Worm (Caenorhabditis elegans) whole organism, mixed stage, embryonic: ENCODE data around the gene sra-3.

Experiments
- ces-1 ChIP-seq: fragments of 150-350 bp; optimal IDR thresholded peaks from 2 replicates; lab custom pipeline; 2014; ENCODE audit warnings: missing biosample characterization, missing genetic modification reagents, missing genetic modification characterization
- drap-1 ChIP-seq: fragments of 200-800 bp; sonication (Bioruptor generic); optimal IDR thresholded peaks from 3 replicates; lab custom pipeline; 2018; ENCODE audit warnings: mild to moderate bottlenecking, missing genetic modification characterization, missing compliant biosample characterization
- elt-1 ChIP-seq: sonication (generic microtip); optimal IDR thresholded peaks from 2 replicates; lab custom pipeline; 2017; ENCODE audit warnings: missing genetic modification characterization, mild to moderate bottlenecking, missing compliant biosample characterization, antibody characterized with exemption, moderate library complexity, borderline replicate concordance; ENCODE audit not compliant: insufficient read depth
- elt-3 ChIP-seq: fragments of 150-350 bp; optimal IDR thresholded peaks from 2 replicates; lab custom pipeline; 2014; ENCODE audit warnings: missing biosample characterization, missing genetic modification characterization
- hlh-1 ChIP-seq: fragments of 150-350 bp; optimal IDR thresholded peaks from 2 replicates; lab custom pipeline; 2014; ENCODE audit warnings: missing biosample characterization, missing genetic modification reagents, missing genetic modification characterization
- nhr-12 ChIP-seq: fragments of 150-350 bp; optimal IDR thresholded peaks from 2 replicates; lab custom pipeline; 2014; ENCODE audit warnings: missing biosample characterization, missing genetic modification characterization
- nhr-28 ChIP-seq: fragments of 150-350 bp; optimal IDR thresholded peaks from 2 replicates; lab custom pipeline; 2014; ENCODE audit warnings: missing biosample characterization, missing genetic modification characterization
- pha-4 ChIP-seq: fragments of 150-350 bp; optimal IDR thresholded peaks from 2 replicates; lab custom pipeline; 2018; ENCODE audit warnings: missing biosample characterization, missing genetic modification reagents, missing genetic modification characterization
- snpc-4 ChIP-seq: fragments of 150-350 bp; optimal IDR thresholded peaks from 2 replicates; lab custom pipeline; 2014; ENCODE audit warnings: missing biosample characterization, missing genetic modification characterization
- tbx-8 ChIP-seq: fragments of 200-800 bp; sonication (Bioruptor generic); optimal IDR thresholded peaks from 2 replicates; lab custom pipeline; 2018; ENCODE audit warnings: mild to moderate bottlenecking, missing genetic modification characterization, moderate library complexity, missing compliant biosample characterization
- unc-120 ChIP-seq: sonication (generic microtip); optimal IDR thresholded peaks from 2 replicates; lab custom pipeline; 2017; ENCODE audit warnings: missing genetic modification characterization, missing compliant biosample characterization; ENCODE audit not compliant: poor library complexity, severe bottlenecking
- unc-39 ChIP-seq: fragments of 150-350 bp; optimal IDR thresholded peaks from 2 replicates; lab custom pipeline; 2014; ENCODE audit warnings: missing biosample characterization, missing genetic modification characterization
- unc-62 ChIP-seq: fragments of 150-350 bp; optimal IDR thresholded peaks from 2 replicates; lab custom pipeline; 2014; ENCODE audit warnings: missing biosample characterization, missing genetic modification reagents, missing genetic modification characterization

ce11 chrII:9559929-9560328 lies 19.3 kb upstream of the sra-3 start, which contains the start of gene F35H8.4:
- TF ChIP-seq tbx-8 (GFP tag; lab: Kevin White, UChicago), result no peak
- no peak for TF ChIP-seq pha-4 (tag; lab: Kevin White, UChicago)
- no peak for TF ChIP-seq elt-3 (tag; lab: Kevin White, UChicago)
- no peak for TF ChIP-seq nhr-28
- no peak for TF ChIP-seq unc-120 (tag; lab: Kevin White, UChicago)
- TF ChIP-seq nhr-12 (tag; lab: Kevin White, UChicago), result no peak
- TF ChIP-seq unc-39 (tag; lab: Kevin White, UChicago), result no peak
- no peak for TF ChIP-seq unc-62
- no peak for TF ChIP-seq ces-1 (GFP tag; lab: Kevin White, UChicago)
- no peak for TF ChIP-seq drap-1 (GFP tag; lab: Kevin White, UChicago)
- no peak for TF ChIP-seq hlh-1 (tag; lab: Kevin White, UChicago)
- no peak for TF ChIP-seq snpc-4
- no peak for TF ChIP-seq elt-1 (tag; lab: Kevin White, UChicago)
